Worm (Caenorhabditis elegans): ENCODE measurements around the gene osm-8.

- TF ChIP-seq hlh-15 (tag; optimal IDR thresholded peaks at IDR 0.05), result no peak
- no peak for TF ChIP-seq C38D4.7 (GFP tag; optimal IDR thresholded peaks at IDR 0.05)
- TF ChIP-seq pqm-1 (tag; optimal IDR thresholded peaks at IDR 0.05), result no peak
- no peak for TF ChIP-seq nhr-232 (tag; optimal IDR thresholded peaks at IDR 0.05)
- TF ChIP-seq gmeb-2 (tag; optimal IDR thresholded peaks at IDR 0.05), result no peak
- TF ChIP-seq odd-2 (tag; optimal IDR thresholded peaks at IDR 0.05), result no peak
- TF ChIP-seq hlh-30 (tag; optimal IDR thresholded peaks at IDR 0.05; ENCODE audit: insufficient read depth), result no peak
- TF ChIP-seq ets-4 (tag; optimal IDR thresholded peaks at IDR 0.05), result no peak
Measured at ce11 chrII:7555454-7555853, 49.8 kb downstream of the osm-8 start, which contains the start of gene ZK1290.14.

Data from whole organism, late embryonic.